Fruit fly (Drosophila melanogaster) whole organism, embryonic: ENCODE measurements around the gene G6P.

Experiments used
- Abd-B ChIP-seq: fragments of 200-800 bp; sonication (Bioruptor generic); optimal IDR thresholded peaks from 2 replicates; lab custom pipeline; 2018; ENCODE audit warnings: missing biosample characterization, mild to moderate bottlenecking, missing genetic modification characterization, moderate library complexity
- B-H1 ChIP-seq: fragments of 200-800 bp; sonication (Bioruptor generic); IDR thresholded peaks from 3 replicates; pipeline ENCODE4 v1.3.6; 2022; ENCODE audit warnings: missing biosample characterization, missing genetic modification characterization
- B-H2 ChIP-seq: fragments of 200-800 bp; sonication (Bioruptor generic); optimal IDR thresholded peaks from 2 replicates; lab custom pipeline; 2018; ENCODE audit warnings: missing biosample characterization, mild to moderate bottlenecking, missing genetic modification characterization
- Bgb ChIP-seq: fragments of 200-800 bp; sonication (Bioruptor generic); IDR thresholded peaks from 2 replicates; pipeline ENCODE4 v1.3.6; 2022; ENCODE audit warnings: missing biosample characterization, missing genetic modification characterization; ENCODE audit not compliant: partially characterized antibody
- Blimp-1 ChIP-seq: fragments of 200-800 bp; sonication (Bioruptor generic); optimal IDR thresholded peaks from 3 replicates; lab custom pipeline; 2018; ENCODE audit warnings: missing biosample characterization, missing genetic modification characterization, mild to moderate bottlenecking, moderate library complexity, missing genetic modification reagents
- CG11085 ChIP-seq: fragments of 200-800 bp; sonication (Bioruptor generic); IDR thresholded peaks from 2 replicates; pipeline ENCODE4 v1.3.6; 2022; ENCODE audit warnings: missing biosample characterization, missing genetic modification characterization
- CG11456 ChIP-seq: fragments of 200-800 bp; sonication (Bioruptor generic); IDR thresholded peaks from 3 replicates; pipeline ENCODE4 v1.3.6; 2022; ENCODE audit warnings: missing biosample characterization, missing genetic modification characterization
- CG15073 ChIP-seq: fragments of 200-800 bp; sonication (Bioruptor generic); optimal IDR thresholded peaks from 2 replicates; lab custom pipeline; 2016; ENCODE audit warnings: missing biosample characterization, missing genetic modification characterization
- CG17359 ChIP-seq: fragments of 200-800 bp; sonication (Bioruptor generic); optimal IDR thresholded peaks from 3 replicates; lab custom pipeline; 2018; ENCODE audit warnings: missing biosample characterization, mild to moderate bottlenecking, missing genetic modification characterization, moderate library complexity
- CG17568 ChIP-seq: fragments of 200-800 bp; sonication (Bioruptor generic); optimal IDR thresholded peaks from 2 replicates; lab custom pipeline; 2018; ENCODE audit warnings: missing biosample characterization, mild to moderate bottlenecking, missing genetic modification characterization, moderate library complexity
- CG18262 ChIP-seq: fragments of 200-800 bp; optimal IDR thresholded peaks from 3 replicates; lab custom pipeline; 2019; ENCODE audit warnings: missing biosample characterization, mild to moderate bottlenecking, missing genetic modification characterization, moderate library complexity
- CG4854 ChIP-seq: fragments of 200-800 bp; sonication (Bioruptor generic); optimal IDR thresholded peaks from 2 replicates; lab custom pipeline; 2016; ENCODE audit warnings: missing biosample characterization, missing genetic modification characterization, inconsistent platforms
- CG6654 ChIP-seq: fragments of 200-800 bp; sonication (Bioruptor generic); optimal IDR thresholded peaks from 2 replicates; lab custom pipeline; 2017; ENCODE audit warnings: missing biosample characterization, mild to moderate bottlenecking, missing genetic modification characterization
- CG6689 ChIP-seq: fragments of 200-800 bp; sonication (Bioruptor generic); IDR thresholded peaks from 2 replicates; pipeline ENCODE4 v1.3.6; 2022; ENCODE audit warnings: missing biosample characterization, missing genetic modification characterization
- CG7357 ChIP-seq: fragments of 200-800 bp; sonication (Bioruptor generic); IDR thresholded peaks from 3 replicates; pipeline ENCODE4 v1.3.6; 2022; ENCODE audit warnings: missing biosample characterization, missing genetic modification characterization
- CG7745 ChIP-seq: fragments of 200-800 bp; sonication (Bioruptor generic); optimal IDR thresholded peaks from 2 replicates; lab custom pipeline; 2018; ENCODE audit warnings: missing biosample characterization, mild to moderate bottlenecking, missing genetic modification characterization, moderate library complexity
- CG9817 ChIP-seq: fragments of 200-800 bp; sonication (Bioruptor generic); optimal IDR thresholded peaks from 2 replicates; lab custom pipeline; 2018; ENCODE audit warnings: missing biosample characterization, mild to moderate bottlenecking, missing genetic modification characterization, moderate library complexity
- Camta ChIP-seq: fragments of 200-800 bp; sonication (Bioruptor generic); optimal IDR thresholded peaks from 2 replicates; lab custom pipeline; 2016; ENCODE audit warnings: missing biosample characterization, missing genetic modification characterization
- CrebB ChIP-seq: fragments of 200-800 bp; sonication (Bioruptor generic); optimal IDR thresholded peaks from 3 replicates; lab custom pipeline; 2018; ENCODE audit warnings: missing biosample characterization, mild to moderate bottlenecking, missing genetic modification characterization
- D ChIP-seq, 2 experiments: fragments of 200-800 bp in 1 of 2; fragments of >200 bp in 1 of 2; sonication (Bioruptor generic) in 1 of 2; optimal IDR thresholded peaks; 2 replicates in 1 of 2; 3 replicates in 1 of 2; lab custom pipeline; 2017; ENCODE audit warnings: mild to moderate bottlenecking in 1 of 2, missing biosample characterization in 1 of 2, missing genetic modification characterization in 1 of 2, missing genetic modification reagents in 1 of 2
- HmgZ ChIP-seq: fragments of 200-800 bp; sonication (Bioruptor generic); optimal IDR thresholded peaks from 2 replicates; lab custom pipeline; 2018; ENCODE audit warnings: missing biosample characterization, mild to moderate bottlenecking, missing genetic modification characterization
- Kr ChIP-seq: fragments of 200-800 bp; sonication (Bioruptor generic); optimal IDR thresholded peaks from 2 replicates; lab custom pipeline; 2017; ENCODE audit warnings: missing biosample characterization, mild to moderate bottlenecking, missing genetic modification characterization
- MBD-R2 ChIP-seq: fragments of 200-800 bp; sonication (Bioruptor generic); IDR thresholded peaks from 2 replicates; pipeline ENCODE4 v1.3.6; 2022; ENCODE audit warnings: missing biosample characterization, missing genetic modification characterization
- Nf-YA ChIP-seq: fragments of 200-800 bp; sonication (Bioruptor generic); IDR thresholded peaks from 2 replicates; pipeline ENCODE4 v1.3.6; 2022; ENCODE audit warnings: missing biosample characterization, missing genetic modification characterization
- PHDP ChIP-seq: fragments of 200-800 bp; sonication (Bioruptor generic); optimal IDR thresholded peaks from 3 replicates; lab custom pipeline; 2018; ENCODE audit warnings: missing biosample characterization, mild to moderate bottlenecking, missing genetic modification characterization, moderate library complexity
- Rfx ChIP-seq: fragments of 200-800 bp; sonication (Bioruptor generic); IDR thresholded peaks from 2 replicates; pipeline ENCODE4 v1.3.6; 2022; ENCODE audit warnings: missing biosample characterization, missing genetic modification characterization
- Scr ChIP-seq: fragments of 200-800 bp; sonication (Bioruptor generic); IDR thresholded peaks from 2 replicates; pipeline ENCODE4 v1.3.6; 2022; ENCODE audit warnings: missing biosample characterization, missing genetic modification characterization; ENCODE audit not compliant: partially characterized antibody
- abd-A ChIP-seq: fragments of 200-800 bp; sonication (Bioruptor generic); optimal IDR thresholded peaks from 3 replicates; lab custom pipeline; 2019; ENCODE audit warnings: missing biosample characterization, mild to moderate bottlenecking, missing genetic modification characterization, moderate library complexity
- ase ChIP-seq: fragments of 200-800 bp; sonication (Bioruptor generic); IDR thresholded peaks from 3 replicates; pipeline ENCODE4 v1.3.6; 2022; ENCODE audit warnings: missing biosample characterization, missing genetic modification characterization
- bigmax ChIP-seq: fragments of 200-800 bp; sonication (Bioruptor generic); optimal IDR thresholded peaks from 2 replicates; lab custom pipeline; 2018; ENCODE audit warnings: missing biosample characterization, mild to moderate bottlenecking, missing genetic modification characterization
- bsh ChIP-seq, 2 experiments: fragments of 200-800 bp; sonication (Bioruptor generic); optimal IDR thresholded peaks; 2 replicates each; lab custom pipeline; 2017 to 2018; ENCODE audit warnings: mild to moderate bottlenecking in 2 of 2, missing biosample characterization in 2 of 2, missing genetic modification characterization in 2 of 2, moderate library complexity in 1 of 2
- chinmo ChIP-seq: fragments of 200-800 bp; sonication (Bioruptor generic); IDR thresholded peaks from 4 replicates; pipeline ENCODE4 v1.3.6; 2022; ENCODE audit warnings: missing biosample characterization, missing genetic modification characterization; ENCODE audit not compliant: partially characterized antibody
- danr ChIP-seq: fragments of 200-800 bp; sonication (Bioruptor generic); IDR thresholded peaks from 2 replicates; pipeline ENCODE4 v1.3.6; 2022; ENCODE audit warnings: missing biosample characterization, missing genetic modification characterization
- ewg ChIP-seq: fragments of 200-800 bp; sonication (Bioruptor generic); optimal IDR thresholded peaks from 3 replicates; lab custom pipeline; 2017; ENCODE audit warnings: mild to moderate bottlenecking, missing biosample characterization, missing genetic modification reagents, missing genetic modification characterization
- fd102C ChIP-seq: fragments of 200-800 bp; sonication (Bioruptor generic); optimal IDR thresholded peaks from 2 replicates; lab custom pipeline; 2018; ENCODE audit warnings: missing biosample characterization, mild to moderate bottlenecking, missing genetic modification characterization, moderate library complexity
- knrl ChIP-seq: fragments of 200-800 bp; sonication (Bioruptor generic); IDR thresholded peaks from 3 replicates; pipeline ENCODE4 v1.3.6; 2022; ENCODE audit warnings: missing biosample characterization, missing genetic modification characterization; ENCODE audit not compliant: partially characterized antibody
- lola ChIP-seq, 3 experiments: fragments of >200 bp in 2 of 3; fragments of 200-800 bp in 1 of 3; sonication (Bioruptor generic) in 1 of 3; optimal IDR thresholded peaks; 2 replicates each; lab custom pipeline; 2017 to 2019; ENCODE audit warnings: missing biosample characterization in 3 of 3, missing genetic modification characterization in 3 of 3, mild to moderate bottlenecking in 1 of 3, moderate library complexity in 1 of 3
- onecut ChIP-seq: fragments of 200-800 bp; sonication (Bioruptor generic); IDR thresholded peaks from 2 replicates; pipeline ENCODE4 v1.3.6; 2022; ENCODE audit warnings: missing biosample characterization, missing genetic modification characterization
- repo ChIP-seq: fragments of 200-800 bp; sonication (Bioruptor generic); optimal IDR thresholded peaks from 2 replicates; lab custom pipeline; 2016; ENCODE audit warnings: missing biosample characterization, missing genetic modification characterization
- row ChIP-seq: fragments of 200-800 bp; sonication (Bioruptor generic); IDR thresholded peaks from 3 replicates; pipeline ENCODE4 v1.3.6; 2022; ENCODE audit warnings: missing biosample characterization, missing genetic modification characterization
- sc ChIP-seq, 3 experiments: fragments of >200 bp in 2 of 3; fragments of 200-800 bp in 1 of 3; sonication (Bioruptor generic) in 1 of 3; optimal IDR thresholded peaks; 2 replicates in 2 of 3; 3 replicates in 1 of 3; lab custom pipeline; 2017; ENCODE audit warnings: mild to moderate bottlenecking in 1 of 3, missing biosample characterization in 1 of 3, missing genetic modification characterization in 1 of 3, missing genetic modification reagents in 1 of 3
- scrt ChIP-seq: fragments of 200-800 bp; sonication (Bioruptor generic); optimal IDR thresholded peaks from 2 replicates; lab custom pipeline; 2018; ENCODE audit warnings: missing biosample characterization, mild to moderate bottlenecking, missing genetic modification characterization, moderate library complexity
- sisA ChIP-seq: fragments of 200-800 bp; sonication (Bioruptor generic); IDR thresholded peaks from 2 replicates; pipeline ENCODE4 v1.3.6; 2022; ENCODE audit warnings: missing biosample characterization, missing genetic modification characterization
- tgo ChIP-seq: fragments of 200-800 bp; sonication (Bioruptor generic); IDR thresholded peaks from 3 replicates; pipeline ENCODE4 v1.3.6; 2022; ENCODE audit warnings: missing biosample characterization, missing genetic modification characterization
- tin ChIP-seq: fragments of 200-800 bp; sonication (Bioruptor generic); optimal IDR thresholded peaks from 3 replicates; lab custom pipeline; 2016; ENCODE audit warnings: missing biosample characterization, missing genetic modification characterization
- unpg ChIP-seq: fragments of 200-800 bp; sonication (Bioruptor generic); optimal IDR thresholded peaks from 3 replicates; lab custom pipeline; 2018; ENCODE audit warnings: missing biosample characterization, mild to moderate bottlenecking, missing genetic modification characterization, moderate library complexity

G6P gene

dm6 chr2L:2861140-2861884 is 45.8 kb upstream of the G6P start (continued):
- TF ChIP-seq Kr (GFP tag; lab: Kevin White, UChicago): no peak
- no peak for TF ChIP-seq CG11456
- TF ChIP-seq CrebB (tag; lab: Kevin White, UChicago): peak; percentile 48
- TF ChIP-seq chinmo: peak; percentile 91; the same call in 3 of the 4 replicates
- no peak for TF ChIP-seq Rfx (GFP tag; lab: Robert Waterston, UW)
- TF ChIP-seq CG4854 (GFP tag; lab: Kevin White, UChicago): no peak
- no peak for TF ChIP-seq danr (GFP tag; lab: Robert Waterston, UW)
- TF ChIP-seq CG17568 (GFP tag; lab: Kevin White, UChicago): peak; percentile 2
- TF ChIP-seq HmgZ (tag; lab: Kevin White, UChicago): peak; percentile 21
- TF ChIP-seq CG11085 (GFP tag; lab: Robert Waterston, UW): no peak
- TF ChIP-seq bigmax (GFP tag; lab: Kevin White, UChicago): no peak
- no peak for TF ChIP-seq D (optimal IDR thresholded peaks at IDR 0.05; lab: Kevin White, UChicago)
- TF ChIP-seq D (GFP tag; optimal IDR thresholded peaks at IDR 0.05; lab: Kevin White, UChicago): no peak
- TF ChIP-seq ewg (GFP tag; lab: Kevin White, UChicago): no peak
- no peak for TF ChIP-seq CG15073 (GFP tag; lab: Kevin White, UChicago)
- TF ChIP-seq Camta (GFP tag; lab: Kevin White, UChicago): no peak
- no peak; the same call in 2 of the 3 replicates for TF ChIP-seq tgo (GFP tag; lab: Robert Waterston, UW)
- TF ChIP-seq knrl: no peak
- no peak for TF ChIP-seq CG6654 (GFP tag; lab: Kevin White, UChicago)
- no peak for TF ChIP-seq B-H1 (GFP tag; lab: Robert Waterston, UW)
- TF ChIP-seq sc (optimal IDR thresholded peaks at IDR 0.05; lab: Kevin White, UChicago): no peak
- TF ChIP-seq sc (GFP tag; optimal IDR thresholded peaks at IDR 0.05; lab: Kevin White, UChicago): no peak
- TF ChIP-seq Scr (GFP tag; lab: Robert Waterston, UW): no peak
- TF ChIP-seq CG6689 (GFP tag; lab: Robert Waterston, UW): no peak
- no peak for TF ChIP-seq row (GFP tag; lab: Robert Waterston, UW)
- TF ChIP-seq fd102C (GFP tag; lab: Kevin White, UChicago): no peak
- TF ChIP-seq CG18262 (tag; lab: Kevin White, UChicago): no peak
- TF ChIP-seq repo (GFP tag; lab: Kevin White, UChicago): no peak
- TF ChIP-seq unpg (GFP tag; lab: Kevin White, UChicago): peak; percentile 25
- peak; percentile 46 for TF ChIP-seq CG7745
- TF ChIP-seq MBD-R2 (GFP tag; lab: Robert Waterston, UW): no peak
- TF ChIP-seq sisA: no peak
- peak; percentile 7 for TF ChIP-seq Blimp-1 (GFP tag; lab: Kevin White, UChicago)
- TF ChIP-seq CG7357 (GFP tag; lab: Robert Waterston, UW): no peak
- TF ChIP-seq Nf-YA (GFP tag; lab: Robert Waterston, UW): no peak
- no peak for TF ChIP-seq CG9817 (tag; lab: Kevin White, UChicago)

DNA sequence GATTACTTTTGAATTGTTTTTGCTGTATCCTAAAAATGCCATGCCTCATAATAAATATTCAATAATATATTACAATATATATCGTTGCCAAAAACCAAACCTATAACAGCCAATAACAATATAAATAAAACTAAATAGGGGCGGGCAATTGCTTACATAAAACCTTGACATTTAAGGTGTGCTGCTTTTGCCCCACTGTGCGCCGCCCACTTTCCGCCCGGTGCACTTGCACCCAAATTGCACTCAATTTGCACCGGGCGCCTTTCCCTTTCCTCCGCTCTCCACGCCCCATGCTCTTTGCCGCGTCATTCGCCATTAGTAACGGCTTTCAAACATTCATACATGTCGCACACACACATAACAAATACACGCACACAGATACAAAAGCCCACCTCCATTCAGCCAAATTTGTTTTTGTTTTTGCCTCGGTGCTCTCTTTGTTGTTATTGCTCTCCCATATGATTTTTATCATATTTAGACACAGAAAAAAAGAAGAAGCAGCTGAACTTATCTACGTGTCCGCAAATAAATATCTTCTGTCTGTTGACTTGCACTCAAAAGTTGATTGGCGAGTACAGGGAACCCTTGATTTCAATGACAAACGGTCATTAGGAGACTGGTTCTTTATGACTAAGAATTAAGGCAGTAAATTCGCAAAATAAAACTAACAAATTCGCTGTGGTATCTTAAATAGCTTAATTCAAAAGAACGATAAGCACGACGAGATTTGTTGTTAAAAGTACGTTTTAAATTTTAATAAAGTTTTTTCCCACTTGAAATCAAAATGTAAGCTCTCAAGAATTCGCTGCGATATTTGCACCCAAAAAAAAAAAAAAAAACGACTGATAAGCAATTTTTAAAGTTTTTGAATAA is 42.5 kb upstream of the G6P start:
- TF ChIP-seq PHDP (tag; lab: Kevin White, UChicago): no peak
- TF ChIP-seq CG17359: peak; percentile 39
- peak; percentile 46 for TF ChIP-seq B-H2 (GFP tag; lab: Kevin White, UChicago)
- TF ChIP-seq lola (GFP tag; optimal IDR thresholded peaks at IDR 0.05; lab: Kevin White, UChicago): no peak
- TF ChIP-seq ase: no peak
- peak; percentile 2; the same call in 1 of the 2 replicates for TF ChIP-seq onecut (GFP tag; lab: Robert Waterston, UW)
- peak; percentile 7 for TF ChIP-seq tin (GFP tag; lab: Kevin White, UChicago)
- TF ChIP-seq Bgb (GFP tag; lab: Robert Waterston, UW): peak; percentile 47; the same call in 1 of the 2 replicates
- no peak for TF ChIP-seq Abd-B (GFP tag; lab: Kevin White, UChicago)
- TF ChIP-seq bsh (GFP tag; optimal IDR thresholded peaks at IDR 0.05; lab: Kevin White, UChicago): peak; percentile 5 to 57
- TF ChIP-seq abd-A (tag; lab: Kevin White, UChicago): peak; percentile 42
- peak; percentile 43 for TF ChIP-seq scrt (GFP tag; lab: Kevin White, UChicago)
